Fruit fly (Drosophila melanogaster) whole organism, embryonic: ENCODE measurements around the gene CG14868.
A peak's percentile ranks its signal among the peaks of the same experiment; 100 is the strongest.

ENCODE experiments used
- Atf3 ChIP-seq: fragments of 200-800 bp; sonication (Bioruptor generic); optimal IDR thresholded peaks from 3 replicates; lab custom pipeline; 2016; ENCODE audit warnings: missing biosample characterization, missing genetic modification characterization
- B-H2 ChIP-seq: fragments of 200-800 bp; sonication (Bioruptor generic); optimal IDR thresholded peaks from 2 replicates; lab custom pipeline; 2018; ENCODE audit warnings: missing biosample characterization, mild to moderate bottlenecking, missing genetic modification characterization
- CG11456 ChIP-seq: fragments of 200-800 bp; sonication (Bioruptor generic); IDR thresholded peaks from 3 replicates; pipeline ENCODE4 v1.3.6; 2022; ENCODE audit warnings: missing biosample characterization, missing genetic modification characterization
- CG12769 ChIP-seq: fragments of 200-800 bp; sonication (Bioruptor generic); optimal IDR thresholded peaks from 2 replicates; lab custom pipeline; 2019; ENCODE audit warnings: missing biosample characterization, mild to moderate bottlenecking, missing genetic modification characterization, moderate library complexity
- CG13624 ChIP-seq: fragments of 200-800 bp; sonication (Bioruptor generic); optimal IDR thresholded peaks from 2 replicates; lab custom pipeline; 2016; ENCODE audit warnings: missing biosample characterization, missing genetic modification characterization
- CG15011 ChIP-seq: fragments of 200-800 bp; sonication (Bioruptor generic); optimal IDR thresholded peaks from 3 replicates; lab custom pipeline; 2018; ENCODE audit warnings: missing biosample characterization, mild to moderate bottlenecking, missing genetic modification characterization
- CG15601 ChIP-seq: fragments of 200-800 bp; sonication (Bioruptor generic); optimal IDR thresholded peaks from 3 replicates; lab custom pipeline; 2019; ENCODE audit warnings: missing biosample characterization, mild to moderate bottlenecking, missing genetic modification characterization, moderate library complexity
- CG16863 ChIP-seq: fragments of 200-800 bp; sonication (Bioruptor generic); optimal IDR thresholded peaks from 3 replicates; lab custom pipeline; 2016; ENCODE audit warnings: missing biosample characterization, missing genetic modification characterization
- CG17612 ChIP-seq: fragments of 200-800 bp; sonication (Bioruptor generic); IDR thresholded peaks from 2 replicates; pipeline ENCODE4 v1.3.6; 2022; ENCODE audit warnings: missing biosample characterization, missing genetic modification characterization
- CG2875 ChIP-seq: fragments of 200-800 bp; sonication (Bioruptor generic); optimal IDR thresholded peaks from 2 replicates; lab custom pipeline; 2017; ENCODE audit warnings: missing biosample characterization, mild to moderate bottlenecking, missing genetic modification characterization, missing genetic modification reagents
- CG31441 ChIP-seq: fragments of 200-800 bp; sonication (Bioruptor generic); IDR thresholded peaks from 2 replicates; pipeline ENCODE4 v1.3.6; 2022; ENCODE audit warnings: missing biosample characterization, missing genetic modification characterization
- CG32532 ChIP-seq: fragments of 200-800 bp; sonication (Bioruptor generic); IDR thresholded peaks from 2 replicates; pipeline ENCODE4 v1.3.6; 2022; ENCODE audit warnings: missing biosample characterization, missing genetic modification characterization
- CG4328 ChIP-seq: fragments of 200-800 bp; sonication (Bioruptor generic); optimal IDR thresholded peaks from 3 replicates; lab custom pipeline; 2017; ENCODE audit warnings: missing biosample characterization, missing genetic modification reagents, missing genetic modification characterization
- CG43689 ChIP-seq: fragments of 200-800 bp; sonication (Bioruptor generic); IDR thresholded peaks from 2 replicates; pipeline ENCODE4 v1.3.6; 2022; ENCODE audit warnings: missing biosample characterization, missing genetic modification characterization
- CG4424 ChIP-seq: fragments of 200-800 bp; sonication (Bioruptor generic); optimal IDR thresholded peaks from 3 replicates; lab custom pipeline; 2016; ENCODE audit warnings: missing biosample characterization, missing genetic modification characterization
- CG4707 ChIP-seq: fragments of 200-800 bp; sonication (Bioruptor generic); optimal IDR thresholded peaks from 2 replicates; lab custom pipeline; 2018; ENCODE audit warnings: missing biosample characterization, mild to moderate bottlenecking, missing genetic modification characterization, moderate library complexity
- CG6254 ChIP-seq: fragments of 200-800 bp; sonication (Bioruptor generic); optimal IDR thresholded peaks from 3 replicates; lab custom pipeline; 2017; ENCODE audit warnings: mild to moderate bottlenecking, missing biosample characterization, missing genetic modification reagents, missing genetic modification characterization
- CG7786 ChIP-seq: fragments of 200-800 bp; sonication (Bioruptor generic); optimal IDR thresholded peaks from 2 replicates; lab custom pipeline; 2016; ENCODE audit warnings: missing biosample characterization, missing genetic modification characterization
- CG9797 ChIP-seq: fragments of 200-800 bp; sonication (Bioruptor generic); optimal IDR thresholded peaks from 3 replicates; lab custom pipeline; 2018; ENCODE audit warnings: missing biosample characterization, mild to moderate bottlenecking, missing genetic modification characterization
- Dek ChIP-seq: fragments of 200-800 bp; sonication (Bioruptor generic); optimal IDR thresholded peaks from 3 replicates; lab custom pipeline; 2019; ENCODE audit warnings: missing biosample characterization, mild to moderate bottlenecking, missing genetic modification characterization, moderate library complexity
- Eip74EF ChIP-seq, 2 experiments: fragments of 200-800 bp in 1 of 2; fragments of >200 bp in 1 of 2; sonication (Bioruptor generic) in 1 of 2; optimal IDR thresholded peaks; 2 replicates each; lab custom pipeline; 2017 to 2019; ENCODE audit warnings: missing biosample characterization in 2 of 2, missing genetic modification characterization in 2 of 2, mild to moderate bottlenecking in 1 of 2, moderate library complexity in 1 of 2
- Ets65A ChIP-seq: fragments of 200-800 bp; sonication (Bioruptor generic); peaks from one replicate; lab custom pipeline; 2016; ENCODE audit warnings: missing biosample characterization, missing genetic modification characterization
- HmgZ ChIP-seq: fragments of 200-800 bp; sonication (Bioruptor generic); optimal IDR thresholded peaks from 2 replicates; lab custom pipeline; 2018; ENCODE audit warnings: missing biosample characterization, mild to moderate bottlenecking, missing genetic modification characterization
- Scr ChIP-seq: fragments of 200-800 bp; sonication (Bioruptor generic); IDR thresholded peaks from 2 replicates; pipeline ENCODE4 v1.3.6; 2022; ENCODE audit warnings: missing biosample characterization, missing genetic modification characterization; ENCODE audit not compliant: partially characterized antibody
- Trl ChIP-seq, 3 experiments: fragments of >200 bp in 2 of 3; fragments of 200-800 bp in 1 of 3; sonication (Bioruptor generic) in 1 of 3; optimal IDR thresholded peaks; 2 replicates in 1 of 3; 3 replicates in 2 of 3; lab custom pipeline; 2016 to 2017; ENCODE audit warnings: missing biosample characterization in 1 of 3, missing genetic modification characterization in 1 of 3
- Vsx1 ChIP-seq: fragments of 200-800 bp; sonication (Bioruptor generic); optimal IDR thresholded peaks from 2 replicates; lab custom pipeline; 2017; ENCODE audit warnings: missing biosample characterization, mild to moderate bottlenecking, missing genetic modification characterization, missing genetic modification reagents
- Xrp1 ChIP-seq: fragments of 200-800 bp; sonication (Bioruptor generic); IDR thresholded peaks from 2 replicates; pipeline ENCODE4 v1.3.6; 2022; ENCODE audit warnings: missing biosample characterization, missing genetic modification characterization
- bcd ChIP-seq: fragments of 200-800 bp; sonication (Bioruptor generic); optimal IDR thresholded peaks from 2 replicates; lab custom pipeline; 2017; ENCODE audit warnings: missing biosample characterization, mild to moderate bottlenecking, missing genetic modification characterization
- bowl ChIP-seq: fragments of 200-800 bp; sonication (Bioruptor generic); IDR thresholded peaks from 2 replicates; pipeline ENCODE4 v1.3.6; 2022; ENCODE audit warnings: missing biosample characterization, missing genetic modification characterization
- br ChIP-seq: fragments of >200 bp; optimal IDR thresholded peaks from 2 replicates; lab custom pipeline; 2017
- bsh ChIP-seq, 2 experiments: fragments of 200-800 bp; sonication (Bioruptor generic); optimal IDR thresholded peaks; 2 replicates each; lab custom pipeline; 2017 to 2018; ENCODE audit warnings: mild to moderate bottlenecking in 2 of 2, missing biosample characterization in 2 of 2, missing genetic modification characterization in 2 of 2, moderate library complexity in 1 of 2
- cwo ChIP-seq: fragments of 200-800 bp; sonication (Bioruptor generic); optimal IDR thresholded peaks from 3 replicates; lab custom pipeline; 2017; ENCODE audit warnings: missing biosample characterization, missing genetic modification characterization, mild to moderate bottlenecking, moderate library complexity, missing genetic modification reagents
- dan ChIP-seq: fragments of 200-800 bp; sonication (Bioruptor generic); IDR thresholded peaks from 2 replicates; pipeline ENCODE4 v1.3.6; 2022; ENCODE audit warnings: missing biosample characterization, missing genetic modification characterization
- danr ChIP-seq: fragments of 200-800 bp; sonication (Bioruptor generic); IDR thresholded peaks from 2 replicates; pipeline ENCODE4 v1.3.6; 2022; ENCODE audit warnings: missing biosample characterization, missing genetic modification characterization
- dmrt11E ChIP-seq: fragments of 200-800 bp; sonication (Bioruptor generic); optimal IDR thresholded peaks from 3 replicates; lab custom pipeline; 2018; ENCODE audit warnings: missing biosample characterization, mild to moderate bottlenecking, missing genetic modification characterization, moderate library complexity
- dpn ChIP-seq, 2 experiments: fragments of 200-800 bp; sonication (Bioruptor generic); optimal IDR thresholded peaks; 3 replicates each; lab custom pipeline; 2016; ENCODE audit warnings: missing biosample characterization in 2 of 2, missing genetic modification characterization in 2 of 2
- lab ChIP-seq: fragments of 200-800 bp; sonication (Bioruptor generic); optimal IDR thresholded peaks from 3 replicates; lab custom pipeline; 2017; ENCODE audit warnings: missing biosample characterization, missing genetic modification characterization, mild to moderate bottlenecking, moderate library complexity, missing genetic modification reagents
- lbe ChIP-seq: fragments of 200-800 bp; sonication (Bioruptor generic); optimal IDR thresholded peaks from 2 replicates; lab custom pipeline; 2016; ENCODE audit warnings: missing biosample characterization, mild to moderate bottlenecking, missing genetic modification characterization
- lilli ChIP-seq: fragments of 200-800 bp; sonication (Bioruptor generic); optimal IDR thresholded peaks from 3 replicates; lab custom pipeline; 2016; ENCODE audit warnings: missing biosample characterization, missing genetic modification characterization
- lola ChIP-seq, 3 experiments: fragments of >200 bp in 2 of 3; fragments of 200-800 bp in 1 of 3; sonication (Bioruptor generic) in 1 of 3; optimal IDR thresholded peaks; 2 replicates each; lab custom pipeline; 2017 to 2019; ENCODE audit warnings: missing biosample characterization in 3 of 3, missing genetic modification characterization in 3 of 3, mild to moderate bottlenecking in 1 of 3, moderate library complexity in 1 of 3
- maf-S ChIP-seq: fragments of 200-800 bp; sonication (Bioruptor generic); optimal IDR thresholded peaks from 2 replicates; lab custom pipeline; 2016; ENCODE audit warnings: missing biosample characterization, missing genetic modification characterization
- nom ChIP-seq: fragments of 200-800 bp; sonication (Bioruptor generic); optimal IDR thresholded peaks from 2 replicates; lab custom pipeline; 2017; ENCODE audit warnings: missing biosample characterization, missing genetic modification characterization, mild to moderate bottlenecking, moderate library complexity, missing genetic modification reagents
- odd ChIP-seq: fragments of 200-800 bp; sonication (Bioruptor generic); optimal IDR thresholded peaks from 2 replicates; lab custom pipeline; 2017; ENCODE audit warnings: missing biosample characterization, mild to moderate bottlenecking, missing genetic modification characterization
- pum ChIP-seq: fragments of 200-800 bp; sonication (Bioruptor generic); optimal IDR thresholded peaks from 2 replicates; lab custom pipeline; 2016; ENCODE audit warnings: missing biosample characterization, missing genetic modification characterization
- sim ChIP-seq: fragments of 200-800 bp; sonication (Bioruptor generic); IDR thresholded peaks from 2 replicates; pipeline ENCODE4 v1.3.6; 2022; ENCODE audit warnings: missing biosample characterization, missing genetic modification characterization
- slou ChIP-seq: fragments of 200-800 bp; sonication (Bioruptor generic); optimal IDR thresholded peaks from 3 replicates; lab custom pipeline; 2016; ENCODE audit warnings: missing biosample characterization, missing genetic modification characterization
- sr ChIP-seq: fragments of 200-800 bp; sonication (Bioruptor generic); IDR thresholded peaks from 3 replicates; pipeline ENCODE4 v1.3.6; 2022; ENCODE audit warnings: missing biosample characterization, missing genetic modification characterization
- zen ChIP-seq: fragments of 200-800 bp; sonication (Bioruptor generic); optimal IDR thresholded peaks from 3 replicates; lab custom pipeline; 2018; ENCODE audit warnings: missing biosample characterization, mild to moderate bottlenecking, missing genetic modification characterization, moderate library complexity

The CG14868 gene

dm6 chr3R:15319912-15320746, 49.6 kb downstream of the CG14868 start, which contains the start of the genes CG6276 and CG44040 (continued):
- TF ChIP-seq CG15601 (tag; lab: Kevin White, UChicago) (peak; percentile 10), odd (GFP tag; lab: Kevin White, UChicago) (no peak), CG6254 (GFP tag; lab: Kevin White, UChicago) (no peak), CG12769 (tag; lab: Kevin White, UChicago) (peak; percentile 71), lbe (GFP tag; lab: Kevin White, UChicago) (peak; percentile 63), CG4328 (GFP tag; lab: Kevin White, UChicago) (no peak), danr (no peak), CG17612 (GFP tag; lab: Robert Waterston, UW) (no peak), sim (GFP tag; lab: Robert Waterston, UW) (no peak), Scr (GFP tag; lab: Robert Waterston, UW) (no peak), lab (peak; percentile 76), CG2875 (GFP tag; lab: Kevin White, UChicago) (peak; percentile 14), Dek (tag; lab: Kevin White, UChicago) (peak; percentile 35), dmrt11E (no peak), CG7786 (GFP tag; lab: Kevin White, UChicago) (peak; percentile 34), CG15011 (GFP tag; lab: Kevin White, UChicago) (no peak), CG32532 (peak; percentile 68), lola (GFP tag; optimal IDR thresholded peaks at IDR 0.05; lab: Kevin White, UChicago) (peak in 1 of 3 experiments; percentile 19), dan (no peak), CG13624 (peak; percentile 73), CG9797 (GFP tag; lab: Kevin White, UChicago) (no peak), zen (tag; lab: Kevin White, UChicago) (no peak), CG4424 (GFP tag; lab: Kevin White, UChicago) (peak; percentile 40), Vsx1 (no peak), cwo (GFP tag; lab: Kevin White, UChicago) (peak; percentile 6), Ets65A (GFP tag; lab: Kevin White, UChicago) (peak; percentile 92), CG4707 (GFP tag; lab: Kevin White, UChicago) (no peak), lilli (GFP tag; lab: Kevin White, UChicago) (peak; percentile 64), slou (no peak), bowl (no peak), br (lab: Kevin White, UChicago) (no peak), B-H2 (GFP tag; lab: Kevin White, UChicago) (peak; percentile 45), dpn (GFP tag; optimal IDR thresholded peaks at IDR 0.05; lab: Kevin White, UChicago) (peak; percentile 43 to 44), Trl (optimal IDR thresholded peaks at IDR 0.05; lab: Kevin White, UChicago) (no peak), Trl (GFP tag; optimal IDR thresholded peaks at IDR 0.05; lab: Kevin White, UChicago) (no peak), Atf3 (no peak), CG31441 (peak; percentile 39), pum (GFP tag; lab: Kevin White, UChicago) (peak; percentile 33), CG16863 (GFP tag; lab: Kevin White, UChicago) (peak; percentile 9), sr (GFP tag; lab: Robert Waterston, UW) (no peak), bcd (GFP tag; lab: Kevin White, UChicago) (peak; percentile 48), Xrp1 (GFP tag; lab: Robert Waterston, UW) (peak; percentile 52; the same call in 1 of the 2 replicates), Eip74EF (GFP tag; optimal IDR thresholded peaks at IDR 0.05; lab: Kevin White, UChicago) (no peak), CG11456 (GFP tag; lab: Robert Waterston, UW) (no peak), nom (GFP tag; lab: Kevin White, UChicago) (peak; percentile 15), HmgZ (peak; percentile 23), CG43689 (GFP tag; lab: Robert Waterston, UW) (peak; percentile 43; the same call in 1 of the 2 replicates), bsh (GFP tag; optimal IDR thresholded peaks at IDR 0.05; lab: Kevin White, UChicago) (peak in 1 of 2 experiments; percentile 58), maf-S (GFP tag; lab: Kevin White, UChicago) (no peak)
